Worm (Caenorhabditis elegans): ENCODE results near the gene nhl-1.

Gene nhl-1

ce11 chrIII:9153809-9154208 is at the start of gene nhl-1:
nhl-1 (minus strand) TSS chrIII:9153909.
- TF ChIP-seq ztf-11 (tag; optimal IDR thresholded peaks at IDR 0.05): no peak
- no peak for TF ChIP-seq lin-15B (tag; optimal IDR thresholded peaks at IDR 0.05)
- TF ChIP-seq hmg-11 (tag; optimal IDR thresholded peaks at IDR 0.05): no peak
- TF ChIP-seq ceh-82 (tag; optimal IDR thresholded peaks at IDR 0.05): no peak
- no peak for TF ChIP-seq snpc-4 (tag; optimal IDR thresholded peaks at IDR 0.05)

- TF ChIP-seq lin-15B (tag; optimal IDR thresholded peaks at IDR 0.05) (no peak), daf-12 (tag; optimal IDR thresholded peaks at IDR 0.05) (no peak), ztf-11 (tag; optimal IDR thresholded peaks at IDR 0.05) (no peak), elt-3 (tag; optimal IDR thresholded peaks at IDR 0.05) (no peak), mdl-1 (tag; optimal IDR thresholded peaks at IDR 0.05) (no peak), nhr-76 (tag; optimal IDR thresholded peaks at IDR 0.05) (no peak), R02D3.7 (tag; optimal IDR thresholded peaks at IDR 0.05) (no peak), aly-2 (tag; optimal IDR thresholded peaks at IDR 0.05) (no peak), lin-39 (tag; optimal IDR thresholded peaks at IDR 0.05) (no peak), fkh-2 (tag; optimal IDR thresholded peaks at IDR 0.05) (no peak), ceh-82 (tag; optimal IDR thresholded peaks at IDR 0.05) (no peak), nhr-11 (tag; optimal IDR thresholded peaks at IDR 0.05) (no peak), nhr-43 (tag; optimal IDR thresholded peaks at IDR 0.05; ENCODE audit: poor library complexity, severe bottlenecking) (no peak), fkh-10 (GFP tag; optimal IDR thresholded peaks at IDR 0.05) (no peak), unc-62 (GFP tag; optimal IDR thresholded peaks at IDR 0.05) (no peak), ceh-16 (tag; optimal IDR thresholded peaks at IDR 0.05) (no peak), egl-27 (tag; optimal IDR thresholded peaks at IDR 0.05) (no peak), ama-1 (optimal IDR thresholded peaks at IDR 0.05) (no peak), pha-4 (tag; optimal IDR thresholded peaks at IDR 0.05) (no peak)
Observed at ce11 chrIII:9201977-9202376, 48.3 kb upstream of the nhl-1 start.

ce11 chrIII:9199605-9200004 is 45.9 kb upstream of the nhl-1 start, which contains the start of gene ZC84.6:
ZC84.6 (minus strand) TSS chrIII:9199705.
- TF ChIP-seq nhr-76 (tag; optimal IDR thresholded peaks at IDR 0.05): no peak
- no peak for TF ChIP-seq aly-2 (tag; optimal IDR thresholded peaks at IDR 0.05)
- no peak for TF ChIP-seq ceh-16 (tag; optimal IDR thresholded peaks at IDR 0.05)
- no peak for TF ChIP-seq lsy-12 (tag; optimal IDR thresholded peaks at IDR 0.05)
- TF ChIP-seq elt-1 (tag; optimal IDR thresholded peaks at IDR 0.05): no peak
- no peak for TF ChIP-seq R02D3.7 (tag; optimal IDR thresholded peaks at IDR 0.05)
- no peak for TF ChIP-seq nhr-77 (tag; optimal IDR thresholded peaks at IDR 0.05)
- TF ChIP-seq egl-5 (tag; optimal IDR thresholded peaks at IDR 0.05): no peak
- TF ChIP-seq tbx-2 (tag; optimal IDR thresholded peaks at IDR 0.05): no peak
- no peak for TF ChIP-seq unc-39 (tag; optimal IDR thresholded peaks at IDR 0.05)
- no peak for TF ChIP-seq jun-1 (tag; optimal IDR thresholded peaks at IDR 0.05)
- TF ChIP-seq lin-15B (tag; optimal IDR thresholded peaks at IDR 0.05): no peak
- no peak for TF ChIP-seq daf-12 (tag; optimal IDR thresholded peaks at IDR 0.05)
- TF ChIP-seq ceh-9 (tag; optimal IDR thresholded peaks at IDR 0.05): no peak

ce11 chrIII:9191091-9191490 is 37.4 kb upstream of the nhl-1 start, which contains the start of gene cls-3:
cls-3 (minus strand) TSS chrIII:9191109.
- no peak for TF ChIP-seq nhr-28 (tag; optimal IDR thresholded peaks at IDR 0.05)
- peak; percentile 7 for TF ChIP-seq lsy-12 (tag; optimal IDR thresholded peaks at IDR 0.05)
- TF ChIP-seq elt-1 (tag; optimal IDR thresholded peaks at IDR 0.05): no peak
- peak; percentile 40 for TF ChIP-seq lin-15B (tag; optimal IDR thresholded peaks at IDR 0.05)
- no peak for TF ChIP-seq nhr-12 (tag; optimal IDR thresholded peaks at IDR 0.05)
- no peak for TF ChIP-seq fkh-2 (tag; optimal IDR thresholded peaks at IDR 0.05)
- no peak for TF ChIP-seq R02D3.7 (tag; optimal IDR thresholded peaks at IDR 0.05)
- TF ChIP-seq nfya-1 (tag; optimal IDR thresholded peaks at IDR 0.05; ENCODE audit: insufficient read depth): peak; percentile 63
- TF ChIP-seq fos-1 (tag; optimal IDR thresholded peaks at IDR 0.05): no peak
- TF ChIP-seq hmg-11 (tag; optimal IDR thresholded peaks at IDR 0.05): no peak
- peak; percentile 13 for TF ChIP-seq skn-1 (tag; optimal IDR thresholded peaks at IDR 0.05)
- no peak for TF ChIP-seq mdl-1 (tag; optimal IDR thresholded peaks at IDR 0.05)
- no peak for TF ChIP-seq aly-2 (tag; optimal IDR thresholded peaks at IDR 0.05)
- no peak for TF ChIP-seq elt-3 (tag; optimal IDR thresholded peaks at IDR 0.05)
- no peak for TF ChIP-seq pqm-1 (tag; optimal IDR thresholded peaks at IDR 0.05)
- no peak for TF ChIP-seq nhr-23 (tag; optimal IDR thresholded peaks at IDR 0.05)
- TF ChIP-seq ceh-9 (tag; optimal IDR thresholded peaks at IDR 0.05): no peak
- TF ChIP-seq ztf-4 (tag; optimal IDR thresholded peaks at IDR 0.05): no peak
- no peak for TF ChIP-seq pha-4 (tag; optimal IDR thresholded peaks at IDR 0.05)
- peak; percentile 15 for TF ChIP-seq fkh-10 (GFP tag; optimal IDR thresholded peaks at IDR 0.05)
- TF ChIP-seq zag-1 (tag; optimal IDR thresholded peaks at IDR 0.05): no peak
- TF ChIP-seq nhr-67 (tag; optimal IDR thresholded peaks at IDR 0.05): no peak
- no peak for TF ChIP-seq eor-1 (tag; optimal IDR thresholded peaks at IDR 0.05)
- TF ChIP-seq lin-39 (tag; optimal IDR thresholded peaks at IDR 0.05): peak; percentile 43
- no peak for TF ChIP-seq ZK546.5 (tag; optimal IDR thresholded peaks at IDR 0.05)

Measured in whole organism, L3 larva.